Worm (Caenorhabditis elegans) whole organism, late embryonic: ENCODE measurements around the gene eri-9.

ENCODE experiments used
- C08G9.2 ChIP-seq: sonication (generic microtip); optimal IDR thresholded peaks from 2 replicates; lab custom pipeline; 2016; ENCODE audit warnings: mild to moderate bottlenecking, missing genetic modification characterization, moderate library complexity, missing compliant biosample characterization
- C38D4.7 ChIP-seq: fragments of 200-800 bp; sonication (Bioruptor generic); optimal IDR thresholded peaks from 2 replicates; lab custom pipeline; 2018; ENCODE audit warnings: mild to moderate bottlenecking, missing genetic modification characterization, moderate library complexity, missing compliant biosample characterization
- F13H6.1 ChIP-seq: sonication (generic microtip); optimal IDR thresholded peaks from 2 replicates; lab custom pipeline; 2016; ENCODE audit warnings: missing genetic modification characterization, missing compliant biosample characterization
- K02D7.2 ChIP-seq: sonication (generic microtip); optimal IDR thresholded peaks from 2 replicates; lab custom pipeline; 2017; ENCODE audit warnings: mild to moderate bottlenecking, missing genetic modification characterization, missing compliant biosample characterization
- K09A11.1 ChIP-seq: sonication (generic microtip); optimal IDR thresholded peaks from 2 replicates; lab custom pipeline; 2017; ENCODE audit warnings: antibody characterized with exemption, mild to moderate bottlenecking, missing genetic modification characterization, missing compliant biosample characterization; ENCODE audit not compliant: insufficient read depth
- ahr-1 ChIP-seq: sonication (generic microtip); optimal IDR thresholded peaks from 2 replicates; lab custom pipeline; 2016; ENCODE audit warnings: missing genetic modification characterization, missing compliant biosample characterization
- ama-1 ChIP-seq: fragments of 150-350 bp; optimal IDR thresholded peaks from 2 replicates; lab custom pipeline; 2014
- ceh-14 ChIP-seq: sonication (generic microtip); optimal IDR thresholded peaks from 2 replicates; lab custom pipeline; 2016; ENCODE audit warnings: missing genotype, missing genetic modification characterization, missing compliant biosample characterization
- ceh-2 ChIP-seq: sonication (generic microtip); optimal IDR thresholded peaks from 2 replicates; lab custom pipeline; 2016; ENCODE audit warnings: missing genotype, missing genetic modification characterization, missing compliant biosample characterization
- ceh-22 ChIP-seq: sonication (generic microtip); optimal IDR thresholded peaks from 2 replicates; lab custom pipeline; 2017; ENCODE audit warnings: missing biosample characterization, missing genetic modification characterization
- ceh-24 ChIP-seq: sonication (generic microtip); optimal IDR thresholded peaks from 2 replicates; lab custom pipeline; 2016; ENCODE audit warnings: mild to moderate bottlenecking, missing genetic modification characterization, missing compliant biosample characterization
- ceh-30 ChIP-seq: fragments of 150-350 bp; optimal IDR thresholded peaks from 2 replicates; lab custom pipeline; 2014; ENCODE audit warnings: missing biosample characterization, missing genetic modification characterization
- ceh-31 ChIP-seq: sonication (generic microtip); optimal IDR thresholded peaks from 2 replicates; lab custom pipeline; 2016; ENCODE audit warnings: missing genetic modification characterization, missing compliant biosample characterization
- ceh-48 ChIP-seq: sonication (generic microtip); optimal IDR thresholded peaks from 2 replicates; lab custom pipeline; 2016; ENCODE audit warnings: missing genetic modification characterization, inconsistent platforms, missing compliant biosample characterization
- ceh-6 ChIP-seq: fragments of 200-800 bp; sonication (Bioruptor generic); optimal IDR thresholded peaks from 2 replicates; lab custom pipeline; 2018; ENCODE audit warnings: mild to moderate bottlenecking, missing genetic modification characterization, missing compliant biosample characterization
- dmd-4 ChIP-seq: sonication (generic microtip); optimal IDR thresholded peaks from 2 replicates; lab custom pipeline; 2016; ENCODE audit warnings: borderline replicate concordance, missing genetic modification characterization, missing compliant biosample characterization
- dve-1 ChIP-seq: sonication (generic microtip); optimal IDR thresholded peaks from 2 replicates; lab custom pipeline; 2017; ENCODE audit warnings: antibody characterized with exemption, mild to moderate bottlenecking, missing genetic modification characterization, missing compliant biosample characterization
- elt-4 ChIP-seq: sonication (generic microtip); optimal IDR thresholded peaks from 2 replicates; lab custom pipeline; 2016; ENCODE audit warnings: missing genetic modification characterization, missing compliant biosample characterization
- ets-4 ChIP-seq: sonication (generic microtip); optimal IDR thresholded peaks from 2 replicates; lab custom pipeline; 2016; ENCODE audit warnings: missing genetic modification characterization, missing compliant biosample characterization
- eyg-1 ChIP-seq: sonication (generic microtip); optimal IDR thresholded peaks from 2 replicates; lab custom pipeline; 2016; ENCODE audit warnings: missing genotype, missing genetic modification characterization, missing compliant biosample characterization
- fax-1 ChIP-seq: sonication (generic microtip); optimal IDR thresholded peaks from 2 replicates; lab custom pipeline; 2016; ENCODE audit warnings: missing genotype, missing genetic modification characterization, missing compliant biosample characterization
- fkh-6 ChIP-seq: sonication (generic microtip); optimal IDR thresholded peaks from 2 replicates; lab custom pipeline; 2016; ENCODE audit warnings: missing genetic modification characterization, missing compliant biosample characterization
- gmeb-2 ChIP-seq: sonication (generic microtip); optimal IDR thresholded peaks from 2 replicates; lab custom pipeline; 2016; ENCODE audit warnings: missing genetic modification characterization, inconsistent platforms, missing compliant biosample characterization
- hlh-13 ChIP-seq: fragments of 200-800 bp; sonication (Bioruptor generic); optimal IDR thresholded peaks from 2 replicates; lab custom pipeline; 2018; ENCODE audit warnings: mild to moderate bottlenecking, missing genetic modification characterization, missing compliant biosample characterization
- hlh-6 ChIP-seq: sonication (generic microtip); optimal IDR thresholded peaks from 2 replicates; lab custom pipeline; 2016; ENCODE audit warnings: missing genotype, missing genetic modification characterization, missing compliant biosample characterization
- lim-6 ChIP-seq: sonication (generic microtip); optimal IDR thresholded peaks from 2 replicates; lab custom pipeline; 2016; ENCODE audit warnings: missing genetic modification characterization, missing compliant biosample characterization
- lin-11 ChIP-seq: fragments of 200-800 bp; sonication (Bioruptor generic); optimal IDR thresholded peaks from 2 replicates; lab custom pipeline; 2018; ENCODE audit warnings: mild to moderate bottlenecking, missing genetic modification characterization, missing compliant biosample characterization
- madf-2 ChIP-seq: sonication (generic microtip); optimal IDR thresholded peaks from 2 replicates; lab custom pipeline; 2017; ENCODE audit warnings: missing genetic modification characterization, missing compliant biosample characterization
- nfya-1 ChIP-seq: sonication (generic microtip); optimal IDR thresholded peaks from 2 replicates; lab custom pipeline; 2017; ENCODE audit warnings: missing genetic modification characterization, mild to moderate bottlenecking, missing compliant biosample characterization, antibody characterized with exemption, moderate library complexity
- nhr-11 ChIP-seq: fragments of 150-350 bp; optimal IDR thresholded peaks from 2 replicates; lab custom pipeline; 2014; ENCODE audit warnings: missing biosample characterization, missing genetic modification characterization
- nhr-232 ChIP-seq: sonication (generic microtip); optimal IDR thresholded peaks from 2 replicates; lab custom pipeline; 2016; ENCODE audit warnings: missing genetic modification characterization, missing compliant biosample characterization
- pqm-1 ChIP-seq: sonication (generic microtip); optimal IDR thresholded peaks from 2 replicates; lab custom pipeline; 2016; ENCODE audit warnings: missing genetic modification characterization, missing compliant biosample characterization
- pros-1 ChIP-seq: fragments of 150-350 bp; optimal IDR thresholded peaks from 2 replicates; lab custom pipeline; 2014; ENCODE audit warnings: missing biosample characterization, missing genetic modification reagents, missing genetic modification characterization
- ref-2 ChIP-seq: sonication (generic microtip); optimal IDR thresholded peaks from 2 replicates; lab custom pipeline; 2016; ENCODE audit warnings: missing genetic modification characterization, missing compliant biosample characterization
- sdc-2 ChIP-seq: sonication (generic microtip); optimal IDR thresholded peaks from 2 replicates; lab custom pipeline; 2016; ENCODE audit warnings: missing genotype, missing genetic modification characterization, missing compliant biosample characterization
- sox-2 ChIP-seq: fragments of 200-800 bp; sonication (Bioruptor generic); IDR thresholded peaks from 2 replicates; pipeline ENCODE4 v1.3.6; 2022; ENCODE audit warnings: missing genetic modification reagents, missing genetic modification characterization, missing compliant biosample characterization
- sox-4 ChIP-seq: sonication (generic microtip); optimal IDR thresholded peaks from 2 replicates; lab custom pipeline; 2017; ENCODE audit warnings: mild to moderate bottlenecking, missing genetic modification characterization, inconsistent platforms, missing compliant biosample characterization
- syd-9 ChIP-seq: sonication (generic microtip); optimal IDR thresholded peaks from 2 replicates; lab custom pipeline; 2016; ENCODE audit warnings: mild to moderate bottlenecking, missing genetic modification characterization, moderate library complexity, missing compliant biosample characterization
- tbx-2 ChIP-seq: sonication (generic microtip); optimal IDR thresholded peaks from 2 replicates; lab custom pipeline; 2016; ENCODE audit warnings: missing genetic modification characterization, missing compliant biosample characterization
- tbx-7 ChIP-seq: sonication (generic microtip); optimal IDR thresholded peaks from 2 replicates; lab custom pipeline; 2016; ENCODE audit warnings: missing genotype, missing genetic modification characterization, missing compliant biosample characterization
- ttx-3 ChIP-seq: sonication (generic microtip); optimal IDR thresholded peaks from 2 replicates; lab custom pipeline; 2016; ENCODE audit warnings: missing genetic modification reagents, missing genetic modification characterization, missing compliant biosample characterization
- unc-42 ChIP-seq: sonication (generic microtip); optimal IDR thresholded peaks from 2 replicates; lab custom pipeline; 2016; ENCODE audit warnings: missing genotype, missing genetic modification characterization, missing compliant biosample characterization
- unc-86 ChIP-seq: sonication (generic microtip); optimal IDR thresholded peaks from 2 replicates; lab custom pipeline; 2016; ENCODE audit warnings: missing genetic modification characterization, missing compliant biosample characterization
- ztf-16 ChIP-seq: sonication (generic microtip); optimal IDR thresholded peaks from 2 replicates; lab custom pipeline; 2017; ENCODE audit warnings: missing genetic modification characterization, missing compliant biosample characterization

eri-9 gene

ce11 chrIII:4899728-4900127 is 32.5 kb upstream of the eri-9 start (continued):
- TF ChIP-seq F13H6.1 (tag; lab: Kevin White, UChicago) (peak; percentile 89), elt-4 (tag; lab: Kevin White, UChicago) (no peak), tbx-7 (peak; percentile 52), nhr-232 (tag; lab: Kevin White, UChicago) (no peak), ceh-24 (tag; lab: Kevin White, UChicago) (no peak), nfya-1 (tag; lab: Kevin White, UChicago) (peak; percentile 97), ceh-22 (tag; lab: Kevin White, UChicago) (peak; percentile 41), lim-6 (tag; lab: Kevin White, UChicago) (peak; percentile 79), K09A11.1 (tag; lab: Kevin White, UChicago) (peak; percentile 33), hlh-13 (GFP tag; lab: Kevin White, UChicago) (no peak), ceh-48 (tag; lab: Kevin White, UChicago) (peak; percentile 23), gmeb-2 (tag; lab: Kevin White, UChicago) (peak; percentile 10), sox-2 (no peak; the same call in 1 of the 2 replicates), ahr-1 (tag; lab: Kevin White, UChicago) (peak; percentile 4), dmd-4 (tag; lab: Kevin White, UChicago) (peak; percentile 85), pqm-1 (tag; lab: Kevin White, UChicago) (peak; percentile 77), ets-4 (tag; lab: Kevin White, UChicago) (peak; percentile 99), fax-1 (no peak), tbx-2 (tag; lab: Kevin White, UChicago) (peak; percentile 98), hlh-6 (tag; lab: Kevin White, UChicago) (peak; percentile 37), ceh-14 (tag; lab: Kevin White, UChicago) (peak; percentile 88), syd-9 (tag; lab: Kevin White, UChicago) (peak; percentile 70), sox-4 (no peak), ama-1 (no peak), nhr-11 (no peak), eyg-1 (peak; percentile 25), K02D7.2 (no peak), madf-2 (tag; lab: Kevin White, UChicago) (peak; percentile 63), ref-2 (tag; lab: Kevin White, UChicago) (peak; percentile 96), C38D4.7 (no peak), unc-42 (tag; lab: Kevin White, UChicago) (peak; percentile 89), pros-1 (tag; lab: Kevin White, UChicago) (peak; percentile 92), ceh-30 (tag; lab: Kevin White, UChicago) (peak; percentile 5), ttx-3 (tag; lab: Kevin White, UChicago) (no peak), ceh-6 (GFP tag; lab: Kevin White, UChicago) (peak; percentile 53), dve-1 (tag; lab: Kevin White, UChicago) (peak; percentile 93), ztf-16 (tag; lab: Kevin White, UChicago) (peak; percentile 15), fkh-6 (tag; lab: Kevin White, UChicago) (peak; percentile 54), sdc-2 (tag; lab: Kevin White, UChicago) (peak; percentile 75), ceh-31 (tag; lab: Kevin White, UChicago) (peak; percentile 98), lin-11 (tag; lab: Kevin White, UChicago) (no peak), C08G9.2 (tag; lab: Kevin White, UChicago) (peak; percentile 60), unc-86 (tag; lab: Kevin White, UChicago) (peak; percentile 54)

ce11 chrIII:4900260-4900659 is 32.0 kb upstream of the eri-9 start, which contains the start of gene tag-340:
Gene tag-340, plus strand, starts transcription at chrIII:4900508.
- TF ChIP-seq ceh-2 (tag; lab: Kevin White, UChicago): no peak
- TF ChIP-seq, all 69 proteins: peak for 0
